Fruit fly (Drosophila melanogaster): ENCODE results near the gene Mpi.
A peak's percentile ranks its signal among the peaks of the same experiment; 100 is the strongest.

Mpi gene

dm6 chr3R:9800644-9801330 lies 41.4 kb downstream of the Mpi start, which contains the start of the genes CG9467 and CG8526 (continued):
- TF ChIP-seq Dp (GFP tag; optimal IDR thresholded peaks at IDR 0.05): peak; percentile 77
- 0 out of 2 replicates have a peak, but pooled peaks have one; percentile 35 for TF ChIP-seq ara (GFP tag; IDR thresholded peaks at IDR 0.05)
- no peak for TF ChIP-seq Hr51 (GFP tag; optimal IDR thresholded peaks at IDR 0.05)
- peak; percentile 93 for TF ChIP-seq Ets65A (GFP tag)
- peak; percentile 80 for TF ChIP-seq unc-4 (GFP tag; IDR thresholded peaks at IDR 0.05; ENCODE audit: partially characterized antibody)
- TF ChIP-seq ci (GFP tag; IDR thresholded peaks at IDR 0.05): peak; percentile 35; the same call in 1 of the 3 replicates
- no peak; the same call in 2 of the 3 replicates for TF ChIP-seq CG3726 (GFP tag; IDR thresholded peaks at IDR 0.05)
- peak; percentile 97 for TF ChIP-seq CG31441 (GFP tag; IDR thresholded peaks at IDR 0.05)
- TF ChIP-seq CG15696 (tag; optimal IDR thresholded peaks at IDR 0.05): peak; percentile 77
- TF ChIP-seq grau (tag; optimal IDR thresholded peaks at IDR 0.05): peak; percentile 77
- TF ChIP-seq Hand (GFP tag; optimal IDR thresholded peaks at IDR 0.05): no peak
- peak; percentile 70 for TF ChIP-seq gfzf (GFP tag; optimal IDR thresholded peaks at IDR 0.05)
- peak; percentile 100 for TF ChIP-seq sug (tag; optimal IDR thresholded peaks at IDR 0.05)
- peak; percentile 91 for TF ChIP-seq nmo (GFP tag; optimal IDR thresholded peaks at IDR 0.05)
- TF ChIP-seq Ada2b (GFP tag; IDR thresholded peaks at IDR 0.05): 0 out of 2 replicates have a peak, but pooled peaks have one; percentile 8
- TF ChIP-seq Ravus (GFP tag; IDR thresholded peaks at IDR 0.05): no peak
- TF ChIP-seq CG3281 (GFP tag; optimal IDR thresholded peaks at IDR 0.05): peak; percentile 59
- TF ChIP-seq ind (GFP tag; optimal IDR thresholded peaks at IDR 0.05): peak; percentile 79
- no peak for TF ChIP-seq CG8089 (GFP tag; optimal IDR thresholded peaks at IDR 0.05)
- TF ChIP-seq D19B (GFP tag; optimal IDR thresholded peaks at IDR 0.05): peak; percentile 50
- no peak for TF ChIP-seq pita (GFP tag; optimal IDR thresholded peaks at IDR 0.05)
- no peak for TF ChIP-seq CG12744 (GFP tag; optimal IDR thresholded peaks at IDR 0.05)
- TF ChIP-seq CG33213 (GFP tag; optimal IDR thresholded peaks at IDR 0.05): peak; percentile 16
- TF ChIP-seq Xrp1 (GFP tag; IDR thresholded peaks at IDR 0.05): peak; percentile 53; the same call in 1 of the 2 replicates
- 0 out of 2 replicates have a peak, but pooled peaks have one; percentile 37 for TF ChIP-seq chm (GFP tag; IDR thresholded peaks at IDR 0.05)
- no peak for TF ChIP-seq CG17385 (GFP tag; optimal IDR thresholded peaks at IDR 0.05)
- peak; percentile 74 for TF ChIP-seq Max (GFP tag; optimal IDR thresholded peaks at IDR 0.05)
- no peak for TF ChIP-seq Bteb2 (GFP tag; optimal IDR thresholded peaks at IDR 0.05)
- TF ChIP-seq ap (GFP tag; IDR thresholded peaks at IDR 0.05): no peak
- peak; percentile 30; the same call in 1 of the 2 replicates for TF ChIP-seq CG32767 (GFP tag; IDR thresholded peaks at IDR 0.05)
- TF ChIP-seq amos (GFP tag; IDR thresholded peaks at IDR 0.05; ENCODE audit: partially characterized antibody): peak; percentile 75
- TF ChIP-seq Abd-B (GFP tag; optimal IDR thresholded peaks at IDR 0.05): peak; percentile 87
- TF ChIP-seq Nf-YC (tag; optimal IDR thresholded peaks at IDR 0.05): peak; percentile 75
- TF ChIP-seq tll (GFP tag; optimal IDR thresholded peaks at IDR 0.05): peak in 1 of 2 experiments; percentile 44
- TF ChIP-seq Ets97D (GFP tag; optimal IDR thresholded peaks at IDR 0.05): peak; percentile 43
- TF ChIP-seq CG33557 (GFP tag; optimal IDR thresholded peaks at IDR 0.05): peak; percentile 47
- TF ChIP-seq Fer1 (GFP tag; optimal IDR thresholded peaks at IDR 0.05): peak; percentile 53
- TF ChIP-seq C15 (GFP tag; IDR thresholded peaks at IDR 0.05): 0 out of 3 replicates have a peak, but pooled peaks have one; percentile 17
- TF ChIP-seq scrt (GFP tag; optimal IDR thresholded peaks at IDR 0.05): no peak
- TF ChIP-seq tx (GFP tag; optimal IDR thresholded peaks at IDR 0.05): peak; percentile 10
- TF ChIP-seq CG13123 (GFP tag; optimal IDR thresholded peaks at IDR 0.05): no peak
- peak; percentile 67 for TF ChIP-seq bcd (GFP tag; optimal IDR thresholded peaks at IDR 0.05)
- no peak for TF ChIP-seq CG15479 (GFP tag; optimal IDR thresholded peaks at IDR 0.05)
- TF ChIP-seq CkIIα-i1 (GFP tag; IDR thresholded peaks at IDR 0.05): no peak
- peak; percentile 74 for TF ChIP-seq Hmr (GFP tag; optimal IDR thresholded peaks at IDR 0.05)
- TF ChIP-seq Opbp (GFP tag; IDR thresholded peaks at IDR 0.05; ENCODE audit: partially characterized antibody): peak; percentile 35; the same call in 1 of the 3 replicates
- peak; percentile 61 for TF ChIP-seq CG6254 (GFP tag; optimal IDR thresholded peaks at IDR 0.05)
- TF ChIP-seq CG8478 (optimal IDR thresholded peaks at IDR 0.05): no peak
- TF ChIP-seq Chrac-16 (GFP tag; optimal IDR thresholded peaks at IDR 0.05): peak; percentile 74

All from whole organism, embryonic.